Worm (Caenorhabditis elegans): ENCODE results near the gene mdt-30.

- TF ChIP-seq nhr-85 (tag) (no peak), nhr-20 (tag; optimal IDR thresholded peaks at IDR 0.05) (no peak), jun-1 (tag; optimal IDR thresholded peaks at IDR 0.05) (no peak), lin-35 (GFP tag; optimal IDR thresholded peaks at IDR 0.05) (no peak), unc-30 (tag; optimal IDR thresholded peaks at IDR 0.05) (no peak), nhr-11 (tag; optimal IDR thresholded peaks at IDR 0.05) (no peak), rnt-1 (tag; optimal IDR thresholded peaks at IDR 0.05) (no peak), unc-130 (tag; optimal IDR thresholded peaks at IDR 0.05) (no peak)
Observed at ce11 chrIII:7997447-7998046, 30.3 kb downstream of the mdt-30 start.

Data from whole organism, L1 larva.